Worm (Caenorhabditis elegans) whole organism, young adult: Measurements from ENCODE around the gene C40H5.2.

Experiments
- B0261.1 ChIP-seq: sonication (generic microtip); optimal IDR thresholded peaks from 2 replicates; lab custom pipeline; 2016; ENCODE audit warnings: mild to moderate bottlenecking, missing genetic modification characterization, moderate library complexity, missing compliant biosample characterization
- C06A6.2 ChIP-seq: fragments of 200-800 bp; sonication (Bioruptor generic); conservative IDR thresholded peaks from 2 replicates; pipeline ENCODE4 v1.3.6; 2022; ENCODE audit warnings: missing genetic modification characterization, missing compliant biosample characterization
- F10E7.11 ChIP-seq: sonication (generic microtip); optimal IDR thresholded peaks from 2 replicates; lab custom pipeline; 2017; ENCODE audit warnings: mild to moderate bottlenecking, missing genetic modification characterization, moderate library complexity, missing compliant biosample characterization
- F22D6.2 ChIP-seq: sonication (generic microtip); optimal IDR thresholded peaks from 2 replicates; lab custom pipeline; 2016; ENCODE audit warnings: mild to moderate bottlenecking, missing genetic modification characterization, missing compliant biosample characterization
- F52B5.7 ChIP-seq: sonication (generic microtip); optimal IDR thresholded peaks from 2 replicates; lab custom pipeline; 2016; ENCODE audit warnings: mild to moderate bottlenecking, missing genetic modification characterization, missing compliant biosample characterization
- K11D2.4 ChIP-seq: fragments of 200-800 bp; sonication (Bioruptor generic); IDR thresholded peaks from 2 replicates; pipeline ENCODE4 v1.3.6; 2022; ENCODE audit warnings: missing genetic modification reagents, missing genetic modification characterization, missing compliant biosample characterization
- Y67H2A.10 ChIP-seq: fragments of 200-800 bp; sonication (Bioruptor generic); conservative IDR thresholded peaks from 2 replicates; pipeline ENCODE4 v1.3.6; 2022; ENCODE audit warnings: missing genetic modification reagents, missing genetic modification characterization, missing compliant biosample characterization
- ZK185.1 ChIP-seq: sonication (generic microtip); optimal IDR thresholded peaks from 2 replicates; lab custom pipeline; 2016; ENCODE audit warnings: mild to moderate bottlenecking, missing genetic modification characterization, missing compliant biosample characterization; ENCODE audit not compliant: poor library complexity, severe bottlenecking
- aptf-3 ChIP-seq: fragments of 200-800 bp; sonication (Bioruptor generic); IDR thresholded peaks from 2 replicates; pipeline ENCODE4 v1.3.6; 2022; ENCODE audit warnings: missing genetic modification characterization, missing compliant biosample characterization
- bed-2 ChIP-seq: fragments of 200-800 bp; sonication (Bioruptor generic); IDR thresholded peaks from 2 replicates; pipeline ENCODE4 v1.3.6; 2022; ENCODE audit warnings: missing genetic modification reagents, missing genetic modification characterization, missing compliant biosample characterization
- ceh-58 ChIP-seq: fragments of 200-800 bp; sonication (Bioruptor generic); IDR thresholded peaks from 2 replicates; pipeline ENCODE4 v1.3.6; 2022; ENCODE audit warnings: missing genetic modification characterization, missing compliant biosample characterization
- ceh-79 ChIP-seq: sonication (generic microtip); optimal IDR thresholded peaks from 2 replicates; lab custom pipeline; 2017; ENCODE audit warnings: mild to moderate bottlenecking, missing genetic modification characterization, missing compliant biosample characterization
- egl-44 ChIP-seq: fragments of 200-800 bp; sonication (Bioruptor generic); IDR thresholded peaks from 2 replicates; pipeline ENCODE4 v1.3.6; 2022; ENCODE audit warnings: missing genetic modification reagents, missing genetic modification characterization, missing compliant biosample characterization
- ekl-4 ChIP-seq: fragments of 200-800 bp; sonication (Bioruptor generic); IDR thresholded peaks from 2 replicates; pipeline ENCODE4 v1.3.6; 2022; ENCODE audit warnings: missing genetic modification reagents, missing genetic modification characterization, missing compliant biosample characterization
- ets-4 ChIP-seq: fragments of 200-800 bp; sonication (Bioruptor generic); optimal IDR thresholded peaks from 2 replicates; lab custom pipeline; 2018; ENCODE audit warnings: mild to moderate bottlenecking, missing genetic modification characterization, missing compliant biosample characterization
- fkh-3 ChIP-seq: sonication (generic microtip); optimal IDR thresholded peaks from 2 replicates; lab custom pipeline; 2016; ENCODE audit warnings: mild to moderate bottlenecking, missing genetic modification characterization, missing compliant biosample characterization
- gei-17 ChIP-seq: fragments of 200-800 bp; sonication (Bioruptor generic); optimal IDR thresholded peaks from 2 replicates; lab custom pipeline; 2018; ENCODE audit warnings: mild to moderate bottlenecking, missing genetic modification characterization, missing compliant biosample characterization
- hrde-1 ChIP-seq: sonication (generic microtip); optimal IDR thresholded peaks from 2 replicates; lab custom pipeline; 2016; ENCODE audit warnings: missing genetic modification characterization, mild to moderate bottlenecking, missing compliant biosample characterization, moderate library complexity, missing genotype, missing genetic modification reagents, borderline replicate concordance
- hsf-1 ChIP-seq: fragments of 200-800 bp; sonication (Bioruptor generic); IDR thresholded peaks from 2 replicates; pipeline ENCODE4 v1.3.6; 2022; ENCODE audit warnings: missing genetic modification reagents, missing genetic modification characterization, missing compliant biosample characterization
- let-607 ChIP-seq, 2 experiments: fragments of 200-800 bp in 1 of 2; sonication (Bioruptor generic) in 1 of 2; sonication (generic microtip) in 1 of 2; optimal IDR thresholded peaks; 2 replicates each; lab custom pipeline; 2016 to 2018; ENCODE audit warnings: mild to moderate bottlenecking in 2 of 2, missing compliant biosample characterization in 2 of 2, missing genetic modification characterization in 2 of 2, moderate library complexity in 2 of 2, missing genotype in 1 of 2
- lir-1 ChIP-seq: fragments of 200-800 bp; sonication (Bioruptor generic); conservative IDR thresholded peaks from 2 replicates; pipeline ENCODE4 v1.3.6; 2022; ENCODE audit warnings: missing genetic modification reagents, missing genetic modification characterization, missing compliant biosample characterization
- lsy-27 ChIP-seq: sonication (generic microtip); optimal IDR thresholded peaks from 2 replicates; lab custom pipeline; 2017; ENCODE audit warnings: missing genetic modification characterization, mild to moderate bottlenecking, missing compliant biosample characterization, antibody characterized with exemption, missing genotype, borderline replicate concordance; ENCODE audit not compliant: insufficient read depth
- madf-10 ChIP-seq: sonication (generic microtip); optimal IDR thresholded peaks from 2 replicates; lab custom pipeline; 2016; ENCODE audit warnings: mild to moderate bottlenecking, missing genetic modification characterization, missing compliant biosample characterization
- madf-6 ChIP-seq: fragments of 200-800 bp; sonication (Bioruptor generic); IDR thresholded peaks from 2 replicates; pipeline ENCODE4 v1.3.6; 2022; ENCODE audit warnings: missing genetic modification reagents, missing genetic modification characterization, missing compliant biosample characterization
- madf-8 ChIP-seq: fragments of 200-800 bp; sonication (Bioruptor generic); conservative IDR thresholded peaks from 2 replicates; pipeline ENCODE4 v1.3.6; 2022; ENCODE audit warnings: missing genetic modification reagents, missing genetic modification characterization, missing compliant biosample characterization
- nfyb-1 ChIP-seq: fragments of 200-800 bp; sonication (Bioruptor generic); IDR thresholded peaks from 2 replicates; pipeline ENCODE4 v1.3.6; 2022; ENCODE audit warnings: missing genetic modification reagents, missing genetic modification characterization, missing compliant biosample characterization
- nhr-120 ChIP-seq: fragments of 200-800 bp; sonication (Bioruptor generic); IDR thresholded peaks from 2 replicates; pipeline ENCODE4 v1.3.6; 2022; ENCODE audit warnings: missing genetic modification characterization, missing compliant biosample characterization
- pbrm-1 ChIP-seq: fragments of 200-800 bp; sonication (Bioruptor generic); IDR thresholded peaks from 2 replicates; pipeline ENCODE4 v1.3.6; 2022; ENCODE audit warnings: missing genetic modification reagents, missing genetic modification characterization, missing compliant biosample characterization
- repo-1 ChIP-seq: sonication (generic microtip); optimal IDR thresholded peaks from 2 replicates; lab custom pipeline; 2017; ENCODE audit warnings: mild to moderate bottlenecking, missing genetic modification characterization, missing compliant biosample characterization
- rpc-1 ChIP-seq, 2 experiments: fragments of 150-350 bp in 1 of 2; sonication (generic microtip) in 1 of 2; optimal IDR thresholded peaks; 2 replicates each; lab custom pipeline; 2014 to 2018; ENCODE audit warnings: missing biosample characterization in 1 of 2, missing genetic modification characterization in 1 of 2, missing genetic modification reagents in 1 of 2, missing genotype in 1 of 2
- sea-2 ChIP-seq: fragments of 200-800 bp; sonication (Bioruptor generic); IDR thresholded peaks from 2 replicates; pipeline ENCODE4 v1.3.6; 2022; ENCODE audit warnings: missing genetic modification characterization, missing compliant biosample characterization
- snpc-1.3 ChIP-seq: sonication (generic microtip); optimal IDR thresholded peaks from 2 replicates; lab custom pipeline; 2017; ENCODE audit warnings: missing genetic modification characterization, mild to moderate bottlenecking, missing compliant biosample characterization, antibody characterized with exemption, moderate library complexity, missing genotype, missing genetic modification reagents; ENCODE audit not compliant: insufficient read depth
- snpc-3.4 ChIP-seq: sonication (generic microtip); optimal IDR thresholded peaks from 2 replicates; lab custom pipeline; 2017; ENCODE audit warnings: missing genetic modification characterization, mild to moderate bottlenecking, missing compliant biosample characterization, antibody characterized with exemption, moderate library complexity, missing genotype, missing genetic modification reagents
- tlf-1 ChIP-seq: fragments of 200-800 bp; sonication (Bioruptor generic); optimal IDR thresholded peaks from 2 replicates; lab custom pipeline; 2018; ENCODE audit warnings: mild to moderate bottlenecking, missing genetic modification characterization, missing compliant biosample characterization
- zim-3 ChIP-seq: sonication (generic microtip); optimal IDR thresholded peaks from 2 replicates; lab custom pipeline; 2017; ENCODE audit warnings: mild to moderate bottlenecking, missing genetic modification characterization, moderate library complexity, missing compliant biosample characterization
- ztf-22 ChIP-seq: fragments of 200-800 bp; sonication (Bioruptor generic); optimal IDR thresholded peaks from 2 replicates; lab custom pipeline; 2018; ENCODE audit warnings: mild to moderate bottlenecking, missing genetic modification characterization, moderate library complexity, missing compliant biosample characterization
- ztf-28 ChIP-seq: fragments of 200-800 bp; sonication (Bioruptor generic); IDR thresholded peaks from 2 replicates; pipeline ENCODE4 v1.3.6; 2022; ENCODE audit warnings: missing genetic modification reagents, missing genetic modification characterization, missing compliant biosample characterization
- ztf-3 ChIP-seq: fragments of 200-800 bp; sonication (Bioruptor generic); optimal IDR thresholded peaks from 2 replicates; lab custom pipeline; 2018; ENCODE audit warnings: mild to moderate bottlenecking, missing genetic modification characterization, missing compliant biosample characterization

Gene C40H5.2

DNA sequence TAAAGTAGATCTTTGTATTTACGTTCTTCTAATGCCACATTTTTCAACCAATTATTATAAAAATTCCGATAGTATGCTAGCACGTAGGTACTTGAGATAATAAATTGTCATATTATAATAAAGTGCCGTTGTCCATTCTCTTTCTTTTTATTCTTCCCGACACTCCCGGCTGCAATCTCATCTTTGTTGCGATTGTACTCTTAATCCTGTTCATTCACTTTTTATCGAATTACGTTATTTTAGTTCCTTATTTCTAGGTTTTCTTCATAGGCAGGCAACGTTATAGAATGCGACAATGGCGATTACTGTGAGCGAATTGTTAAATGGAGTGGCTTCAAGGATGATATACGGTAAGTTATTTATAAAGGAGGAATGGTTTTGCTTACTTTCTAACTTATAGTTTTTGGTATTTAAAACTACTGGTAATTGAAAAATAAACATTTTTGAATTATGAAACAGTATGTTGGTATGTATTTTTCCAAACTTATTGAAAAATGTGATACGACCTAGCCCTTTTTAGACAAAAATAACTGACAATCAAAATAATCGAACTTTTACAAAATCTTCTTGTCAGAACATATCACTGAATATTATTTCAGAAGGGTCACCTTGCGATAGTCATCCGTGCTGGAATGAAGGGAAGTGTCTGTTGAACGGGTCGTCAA lies at the start of gene C40H5.2:
Gene C40H5.2 (plus strand): TSS at position 256 of the 665 bp plus-strand sequence.
- TF ChIP-seq F10E7.11 (tag; lab: Kevin White, UChicago) (no peak), ZK185.1 (tag; lab: Kevin White, UChicago) (no peak), sea-2 (no peak), aptf-3 (no peak), gei-17 (GFP tag; lab: Kevin White, UChicago) (no peak), F22D6.2 (tag; lab: Kevin White, UChicago) (no peak), lir-1 (no peak), bed-2 (no peak), snpc-3.4 (tag; lab: Kevin White, UChicago) (no peak), ceh-79 (tag; lab: Kevin White, UChicago) (no peak), repo-1 (tag; lab: Kevin White, UChicago) (no peak), ztf-28 (no peak), zim-3 (tag; lab: Kevin White, UChicago) (no peak), ztf-22 (GFP tag; lab: Kevin White, UChicago) (no peak), ceh-58 (GFP tag; lab: Robert Waterston, UW) (no peak), F52B5.7 (tag; lab: Kevin White, UChicago) (no peak), Y67H2A.10 (no peak), hsf-1 (GFP tag; lab: Robert Waterston, UW) (no peak), madf-10 (tag; lab: Kevin White, UChicago) (no peak), rpc-1 (optimal IDR thresholded peaks at IDR 0.05; lab: Kevin White, UChicago) (no peak), rpc-1 (tag; optimal IDR thresholded peaks at IDR 0.05; lab: Kevin White, UChicago) (no peak)

DNA sequence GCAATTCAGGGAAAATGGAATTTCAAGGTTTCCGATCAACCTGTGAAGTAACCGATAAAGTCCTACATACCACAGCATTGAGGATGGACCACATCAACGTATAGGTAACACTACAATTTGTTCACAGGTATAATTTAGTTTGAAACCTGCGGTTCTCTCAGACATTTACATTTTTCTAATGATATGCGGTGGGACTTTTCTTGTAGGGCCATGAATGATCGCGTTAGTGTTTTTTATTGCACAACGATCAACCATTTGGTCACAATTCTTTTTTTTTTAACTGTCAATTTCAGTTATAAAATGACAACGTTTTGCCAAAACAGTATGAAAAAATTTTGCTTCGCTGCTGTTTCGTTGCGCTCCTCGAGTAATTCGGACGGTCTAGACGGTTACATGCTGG lies 49.2 kb upstream of the C40H5.2 start, which contains the start of gene C44C10.12:
Gene C44C10.12 (plus strand): TSS at position 301 of the 400 bp plus-strand sequence.
- TF ChIP-seq nfyb-1 (GFP tag; lab: Robert Waterston, UW): no peak
- TF ChIP-seq snpc-1.3: no peak
- no peak for TF ChIP-seq nhr-120 (GFP tag; lab: Robert Waterston, UW)
- no peak for TF ChIP-seq pbrm-1 (GFP tag; lab: Robert Waterston, UW)
- no peak for TF ChIP-seq ztf-3
- TF ChIP-seq egl-44 (GFP tag; lab: Robert Waterston, UW): no peak
- TF ChIP-seq ets-4 (GFP tag; lab: Kevin White, UChicago): no peak
- no peak for TF ChIP-seq madf-6 (GFP tag; lab: Robert Waterston, UW)
- TF ChIP-seq fkh-3: no peak
- no peak for TF ChIP-seq B0261.1 (tag; lab: Kevin White, UChicago)
- TF ChIP-seq let-607 (tag; optimal IDR thresholded peaks at IDR 0.05; lab: Kevin White, UChicago): no peak
- no peak for TF ChIP-seq madf-8 (GFP tag; lab: Robert Waterston, UW)
- TF ChIP-seq ekl-4 (GFP tag; lab: Robert Waterston, UW): no peak
- TF ChIP-seq hrde-1 (tag; lab: Kevin White, UChicago): no peak
- no peak for TF ChIP-seq K11D2.4 (GFP tag; lab: Robert Waterston, UW)
- TF ChIP-seq lsy-27 (tag; lab: Kevin White, UChicago): no peak
- no peak for TF ChIP-seq ztf-22 (GFP tag; lab: Kevin White, UChicago)
- TF ChIP-seq madf-10 (tag; lab: Kevin White, UChicago): no peak
- no peak for TF ChIP-seq tlf-1 (GFP tag; lab: Kevin White, UChicago)
- no peak for TF ChIP-seq C06A6.2 (GFP tag; lab: Robert Waterston, UW)
- TF ChIP-seq, all 124 proteins: peak for 0
